Worm (Caenorhabditis elegans): ENCODE data around the gene Y39F10A.6.

Gene Y39F10A.6

ce11 chrII:740808-741207 lies 42.6 kb downstream of the Y39F10A.6 start, which contains the start of gene fbxc-48:
TSS of gene fbxc-48 (minus strand) at chrII:740908.
- TF ChIP-seq egl-43 (GFP tag; IDR thresholded peaks at IDR 0.05) (no peak), mxl-2 (GFP tag; conservative IDR thresholded peaks at IDR 0.05) (no peak), unc-39 (tag; optimal IDR thresholded peaks at IDR 0.05) (no peak), F49E8.2 (tag; optimal IDR thresholded peaks at IDR 0.05; ENCODE audit: borderline replicate concordance) (no peak), ceh-62 (tag; optimal IDR thresholded peaks at IDR 0.05) (no peak), lin-15B (tag; optimal IDR thresholded peaks at IDR 0.05) (no peak), vab-7 (GFP tag; IDR thresholded peaks at IDR 0.05) (no peak), hif-1 (tag; optimal IDR thresholded peaks at IDR 0.05) (no peak), mxl-3 (GFP tag; optimal IDR thresholded peaks at IDR 0.05) (no peak), lin-1 (GFP tag; IDR thresholded peaks at IDR 0.05) (no peak), hlh-30 (tag; optimal IDR thresholded peaks at IDR 0.05; ENCODE audit: insufficient read depth) (no peak), F26F4.8 (GFP tag; conservative IDR thresholded peaks at IDR 0.05) (no peak), aly-2 (tag; optimal IDR thresholded peaks at IDR 0.05) (no peak), mep-1 (tag; optimal IDR thresholded peaks at IDR 0.05) (no peak), Y105C5A.15 (GFP tag; IDR thresholded peaks at IDR 0.05) (no peak), pqm-1 (tag; optimal IDR thresholded peaks at IDR 0.05) (no peak), fos-1 (tag; optimal IDR thresholded peaks at IDR 0.05) (no peak), zfp-3 (GFP tag; conservative IDR thresholded peaks at IDR 0.05) (no peak), Y5F2A.4 (GFP tag; optimal IDR thresholded peaks at IDR 0.05) (no peak), unc-62 (GFP tag; optimal IDR thresholded peaks at IDR 0.05 in 1 of 2) (no peak), unc-62 (tag; optimal IDR thresholded peaks at IDR 0.05) (no peak)

All from whole organism, L4 larva.